Worm (Caenorhabditis elegans) whole organism, L4 larva: ENCODE data around the gene Y39A1A.21.

Experiments used
- F37D6.2 ChIP-seq: sonication (generic microtip); optimal IDR thresholded peaks from 2 replicates; lab custom pipeline; 2016; ENCODE audit warnings: mild to moderate bottlenecking, missing genetic modification characterization, missing compliant biosample characterization
- F44E2.7 ChIP-seq: fragments of 200-800 bp; sonication (Bioruptor generic); IDR thresholded peaks from 2 replicates; pipeline ENCODE4 v2.1.2; 2022; ENCODE audit warnings: missing genetic modification characterization, missing compliant biosample characterization
- T20F7.1 ChIP-seq: fragments of 200-800 bp; sonication (Bioruptor generic); optimal IDR thresholded peaks from 2 replicates; lab custom pipeline; 2018; ENCODE audit warnings: mild to moderate bottlenecking, missing genetic modification characterization, missing compliant biosample characterization
- Y105C5A.15 ChIP-seq: fragments of 200-800 bp; sonication (Bioruptor generic); IDR thresholded peaks from 2 replicates; pipeline ENCODE4 v1.3.6; 2022; ENCODE audit warnings: missing genetic modification characterization, missing compliant biosample characterization
- Y48G9A.11 ChIP-seq: fragments of 200-800 bp; sonication (Bioruptor generic); IDR thresholded peaks from 2 replicates; pipeline ENCODE4 v1.3.6; 2022; ENCODE audit warnings: missing genetic modification reagents, missing genetic modification characterization, missing compliant biosample characterization
- Y75B8A.6 ChIP-seq: fragments of 200-800 bp; sonication (Bioruptor generic); IDR thresholded peaks from 2 replicates; pipeline ENCODE4 v1.3.6; 2022; ENCODE audit warnings: missing genetic modification reagents, missing genetic modification characterization, missing compliant biosample characterization
- ZK546.5 ChIP-seq, 2 experiments: sonication (generic microtip); optimal IDR thresholded peaks; 2 replicates each; lab custom pipeline; 2017; ENCODE audit warnings: missing biosample characterization in 2 of 2, missing genetic modification characterization in 2 of 2
- arid-1 ChIP-seq: fragments of 200-800 bp; sonication (Bioruptor generic); conservative IDR thresholded peaks from 2 replicates; pipeline ENCODE4 v1.3.6; 2022; ENCODE audit warnings: missing genetic modification reagents, missing genetic modification characterization, missing compliant biosample characterization
- ces-1 ChIP-seq: fragments of 150-350 bp; sonication (generic microtip); optimal IDR thresholded peaks from 4 replicates; lab custom pipeline; 2014; ENCODE audit warnings: missing biosample characterization, missing genetic modification reagents, missing genetic modification characterization
- cey-2 ChIP-seq: sonication (generic microtip); optimal IDR thresholded peaks from 3 replicates; lab custom pipeline; 2017; ENCODE audit warnings: missing genetic modification characterization, mild to moderate bottlenecking, missing compliant biosample characterization, antibody characterized with exemption, borderline replicate concordance; ENCODE audit not compliant: insufficient read depth
- daf-12 ChIP-seq: fragments of 150-350 bp; optimal IDR thresholded peaks from 2 replicates; lab custom pipeline; 2014; ENCODE audit warnings: missing biosample characterization, missing genetic modification reagents, missing genetic modification characterization
- daf-16 ChIP-seq, 3 experiments: sonication (generic microtip); optimal IDR thresholded peaks; 2 replicates each; lab custom pipeline; 2016 to 2017; ENCODE audit warnings: missing genetic modification characterization in 3 of 3, missing genetic modification reagents in 3 of 3, mild to moderate bottlenecking in 2 of 3, missing compliant biosample characterization in 2 of 3, missing biosample characterization in 1 of 3, moderate library complexity in 1 of 3
- daf-19 ChIP-seq: fragments of 200-800 bp; sonication (Bioruptor generic); conservative IDR thresholded peaks from 2 replicates; pipeline ENCODE4 v1.3.6; 2022; ENCODE audit warnings: missing genetic modification characterization, missing compliant biosample characterization
- dmd-6 ChIP-seq: fragments of 200-800 bp; sonication (Bioruptor generic); IDR thresholded peaks from 2 replicates; pipeline ENCODE4 v1.3.6; 2022; ENCODE audit warnings: missing genetic modification reagents, missing genetic modification characterization, missing compliant biosample characterization
- dmd-9 ChIP-seq: fragments of 200-800 bp; sonication (Bioruptor generic); IDR thresholded peaks from 2 replicates; pipeline ENCODE4 v1.3.6; 2022; ENCODE audit warnings: missing genetic modification reagents, missing genetic modification characterization, missing compliant biosample characterization
- dpl-1 ChIP-seq: fragments of 150-350 bp; optimal IDR thresholded peaks from 2 replicates; lab custom pipeline; 2014; ENCODE audit warnings: missing biosample characterization, missing genetic modification reagents, missing genetic modification characterization
- duxl-1 ChIP-seq: sonication (generic microtip); optimal IDR thresholded peaks from 2 replicates; lab custom pipeline; 2016; ENCODE audit warnings: mild to moderate bottlenecking, missing genetic modification characterization, moderate library complexity, missing compliant biosample characterization; ENCODE audit not compliant: poor library complexity
- egl-27 ChIP-seq: sonication (generic microtip); optimal IDR thresholded peaks from 3 replicates; lab custom pipeline; 2017; ENCODE audit warnings: missing biosample characterization, missing genetic modification reagents, missing genetic modification characterization
- egl-43 ChIP-seq: fragments of 200-800 bp; sonication (Bioruptor generic); IDR thresholded peaks from 2 replicates; pipeline ENCODE4 v1.3.6; 2022; ENCODE audit warnings: missing genetic modification reagents, missing genetic modification characterization, missing compliant biosample characterization
- fkh-10 ChIP-seq: fragments of 150-350 bp; optimal IDR thresholded peaks from 2 replicates; lab custom pipeline; 2014; ENCODE audit warnings: missing biosample characterization, missing genetic modification reagents, missing genetic modification characterization
- hif-1 ChIP-seq, 2 experiments: sonication (generic microtip); optimal IDR thresholded peaks; 2 replicates each; lab custom pipeline; 2016 to 2017; ENCODE audit warnings: missing compliant biosample characterization in 2 of 2, missing genetic modification characterization in 2 of 2, missing genetic modification reagents in 2 of 2, missing genotype in 2 of 2, mild to moderate bottlenecking in 1 of 2
- hmg-1.1 ChIP-seq: fragments of 200-800 bp; sonication (Bioruptor generic); IDR thresholded peaks from 2 replicates; pipeline ENCODE4 v1.3.6; 2022; ENCODE audit warnings: missing genetic modification reagents, missing genetic modification characterization, missing compliant biosample characterization
- jun-1 ChIP-seq: fragments of 150-350 bp; optimal IDR thresholded peaks from 2 replicates; lab custom pipeline; 2014; ENCODE audit warnings: missing biosample characterization, missing genetic modification reagents, missing genetic modification characterization
- lin-1 ChIP-seq: fragments of 200-800 bp; sonication (Bioruptor generic); IDR thresholded peaks from 2 replicates; pipeline ENCODE4 v1.3.6; 2022; ENCODE audit warnings: missing genetic modification reagents, missing genetic modification characterization, missing compliant biosample characterization
- lin-29 ChIP-seq: fragments of 200-800 bp; sonication (Bioruptor generic); IDR thresholded peaks from 2 replicates; pipeline ENCODE4 v1.3.6; 2022; ENCODE audit warnings: missing genetic modification reagents, missing genetic modification characterization, missing compliant biosample characterization
- lin-38 ChIP-seq: fragments of 200-800 bp; sonication (Bioruptor generic); IDR thresholded peaks from 2 replicates; pipeline ENCODE4 v1.3.6; 2022; ENCODE audit warnings: missing genetic modification reagents, missing genetic modification characterization, missing compliant biosample characterization
- lin-39 ChIP-seq: fragments of 150-350 bp; optimal IDR thresholded peaks from 2 replicates; lab custom pipeline; 2014; ENCODE audit warnings: missing biosample characterization, missing genetic modification reagents, missing genetic modification characterization
- mdl-1 ChIP-seq, 2 experiments: fragments of 150-350 bp in 1 of 2; sonication (generic microtip) in 1 of 2; optimal IDR thresholded peaks; 2 replicates each; lab custom pipeline; 2014 to 2017; ENCODE audit warnings: missing biosample characterization in 2 of 2, missing genetic modification characterization in 2 of 2
- mdt-29 ChIP-seq: fragments of 200-800 bp; sonication (Bioruptor generic); IDR thresholded peaks from 2 replicates; pipeline ENCODE4 v1.3.6; 2022; ENCODE audit warnings: missing genetic modification reagents, missing genetic modification characterization, missing compliant biosample characterization
- mes-2 ChIP-seq: sonication (generic microtip); optimal IDR thresholded peaks from 2 replicates; lab custom pipeline; 2016; ENCODE audit warnings: missing genotype, mild to moderate bottlenecking, missing genetic modification characterization, missing compliant biosample characterization; ENCODE audit not compliant: poor library complexity, severe bottlenecking
- mxl-2 ChIP-seq: fragments of 200-800 bp; sonication (Bioruptor generic); conservative IDR thresholded peaks from 2 replicates; pipeline ENCODE4 v1.3.6; 2022; ENCODE audit warnings: missing genetic modification reagents, missing genetic modification characterization, missing compliant biosample characterization
- mxl-3 ChIP-seq: fragments of 200-800 bp; sonication (Bioruptor generic); optimal IDR thresholded peaks from 2 replicates; lab custom pipeline; 2018; ENCODE audit warnings: mild to moderate bottlenecking, missing genetic modification characterization, missing compliant biosample characterization
- nhr-10 ChIP-seq: fragments of 150-350 bp; optimal IDR thresholded peaks from 2 replicates; lab custom pipeline; 2014; ENCODE audit warnings: missing biosample characterization, missing genetic modification characterization
- nhr-237 ChIP-seq: sonication (generic microtip); optimal IDR thresholded peaks from 2 replicates; lab custom pipeline; 2017; ENCODE audit warnings: missing biosample characterization, missing genetic modification characterization
- nhr-6 ChIP-seq: fragments of 150-350 bp; optimal IDR thresholded peaks from 2 replicates; lab custom pipeline; 2014; ENCODE audit warnings: missing biosample characterization, missing genetic modification characterization
- nhr-76 ChIP-seq: fragments of 150-350 bp; optimal IDR thresholded peaks from 2 replicates; lab custom pipeline; 2014; ENCODE audit warnings: missing biosample characterization, missing genetic modification characterization
- pha-4 ChIP-seq, 2 experiments: fragments of 150-350 bp in 1 of 2; fragments of 200-800 bp in 1 of 2; sonication (Bioruptor generic) in 1 of 2; IDR thresholded peaks in 1 of 2; optimal IDR thresholded peaks in 1 of 2; 2 replicates each; pipeline versions ENCODE4 v1.3.6 to Lab custom; 2014 to 2022; ENCODE audit warnings: missing genetic modification characterization in 2 of 2, missing genetic modification reagents in 2 of 2, missing biosample characterization in 1 of 2, missing compliant biosample characterization in 1 of 2
- rbr-2 ChIP-seq: sonication (generic microtip); optimal IDR thresholded peaks from 2 replicates; lab custom pipeline; 2016; ENCODE audit warnings: missing genotype, missing genetic modification characterization, missing compliant biosample characterization
- saeg-2 ChIP-seq: fragments of 200-800 bp; sonication (Bioruptor generic); IDR thresholded peaks from 2 replicates; pipeline ENCODE4 v1.3.6; 2022; ENCODE audit warnings: missing genetic modification reagents, missing genetic modification characterization, missing compliant biosample characterization
- set-16 ChIP-seq: fragments of 200-800 bp; sonication (Bioruptor generic); IDR thresholded peaks from 2 replicates; pipeline ENCODE4 v1.3.6; 2022; ENCODE audit warnings: missing genetic modification reagents, missing genetic modification characterization, missing compliant biosample characterization
- snpc-1.2 ChIP-seq: fragments of 200-800 bp; sonication (Bioruptor generic); IDR thresholded peaks from 2 replicates; pipeline ENCODE4 v1.3.6; 2022; ENCODE audit warnings: missing genetic modification reagents, missing genetic modification characterization, missing compliant biosample characterization
- spr-1 ChIP-seq: sonication (generic microtip); optimal IDR thresholded peaks from 2 replicates; lab custom pipeline; 2016; ENCODE audit warnings: mild to moderate bottlenecking, missing genetic modification characterization, missing compliant biosample characterization
- spr-3 ChIP-seq: fragments of 200-800 bp; sonication (Bioruptor generic); optimal IDR thresholded peaks from 2 replicates; lab custom pipeline; 2018; ENCODE audit warnings: mild to moderate bottlenecking, missing genetic modification characterization, missing compliant biosample characterization
- tra-1 ChIP-seq: fragments of 200-800 bp; sonication (Bioruptor generic); IDR thresholded peaks from 2 replicates; pipeline ENCODE4 v1.3.6; 2022; ENCODE audit warnings: missing genetic modification reagents, missing genetic modification characterization, missing compliant biosample characterization
- unc-39 ChIP-seq: sonication (generic microtip); optimal IDR thresholded peaks from 2 replicates; lab custom pipeline; 2017; ENCODE audit warnings: missing biosample characterization, missing genetic modification characterization
- unc-62 ChIP-seq, 3 experiments: fragments of 150-350 bp in 1 of 3; sonication (generic microtip); optimal IDR thresholded peaks in 2 of 3; peaks in 1 of 3; 1 replicate in 1 of 3; 2 replicates in 2 of 3; lab custom pipeline; 2014 to 2017; ENCODE audit warnings: missing biosample characterization in 3 of 3, missing genetic modification characterization in 3 of 3, missing genetic modification reagents in 3 of 3, missing genotype in 1 of 3
- zip-2 ChIP-seq: fragments of 150-350 bp; optimal IDR thresholded peaks from 2 replicates; lab custom pipeline; 2014; ENCODE audit warnings: missing biosample characterization, missing genetic modification characterization
- ztf-11 ChIP-seq: fragments of 150-350 bp; optimal IDR thresholded peaks from 2 replicates; lab custom pipeline; 2014; ENCODE audit warnings: missing biosample characterization, missing genetic modification characterization

Y39A1A.21 gene

ce11 chrIII:10706972-10707438, at the start of gene Y39A1A.21, which contains the start of gene Y39A1A.22 (continued):
- TF ChIP-seq daf-16 (GFP tag; optimal IDR thresholded peaks at IDR 0.05; lab: Kevin White, UChicago) (peak; percentile 7 to 50), daf-16 (tag; optimal IDR thresholded peaks at IDR 0.05; lab: Kevin White, UChicago) (peak; percentile 60), unc-39 (tag; lab: Kevin White, UChicago) (no peak), ztf-11 (tag; lab: Kevin White, UChicago) (no peak), spr-3 (GFP tag; lab: Kevin White, UChicago) (peak; percentile 74), mes-2 (tag; lab: Kevin White, UChicago) (peak; percentile 84), cey-2 (tag; lab: Kevin White, UChicago) (no peak), fkh-10 (GFP tag; lab: Kevin White, UChicago) (peak; percentile 33), spr-1 (peak; percentile 62), F37D6.2 (tag; lab: Kevin White, UChicago) (peak; percentile 58), Y48G9A.11 (GFP tag; lab: Robert Waterston, UW) (0 out of 2 replicates have a peak, but pooled peaks have one; percentile 31), hif-1 (tag; optimal IDR thresholded peaks at IDR 0.05; lab: Kevin White, UChicago) (peak in 1 of 2 experiments; percentile 60), nhr-237 (no peak), lin-1 (no peak), snpc-1.2 (GFP tag; lab: Robert Waterston, UW) (no peak), zip-2 (tag; lab: Kevin White, UChicago) (peak; percentile 31), mdl-1 (tag; optimal IDR thresholded peaks at IDR 0.05; lab: Kevin White, UChicago) (peak in 1 of 2 experiments; percentile 38), dmd-9 (no peak), nhr-6 (peak; percentile 68), arid-1 (GFP tag; lab: Robert Waterston, UW) (peak; percentile 68), dpl-1 (GFP tag; lab: Kevin White, UChicago) (peak; percentile 78), egl-27 (tag; lab: Kevin White, UChicago) (no peak), lin-38 (GFP tag; lab: Robert Waterston, UW) (peak; percentile 87), lin-29 (GFP tag; lab: Robert Waterston, UW) (no peak), pha-4 (GFP tag; IDR thresholded peaks at IDR 0.05; lab: Robert Waterston, UW) (0 out of 2 replicates have a peak, but pooled peaks have one; percentile 45), pha-4 (tag; optimal IDR thresholded peaks at IDR 0.05; lab: Kevin White, UChicago) (no peak), rbr-2 (tag; lab: Kevin White, UChicago) (peak; percentile 67), mxl-3 (GFP tag; lab: Kevin White, UChicago) (no peak), saeg-2 (GFP tag; lab: Robert Waterston, UW) (0 out of 2 replicates have a peak, but pooled peaks have one; percentile 23), nhr-76 (tag; lab: Kevin White, UChicago) (no peak), hmg-1.1 (GFP tag; lab: Robert Waterston, UW) (peak; percentile 72), mdt-29 (GFP tag; lab: Robert Waterston, UW) (peak; percentile 43; the same call in 1 of the 2 replicates), duxl-1 (tag; lab: Kevin White, UChicago) (peak; percentile 44), T20F7.1 (no peak), dmd-6 (peak; percentile 80), unc-62 (GFP tag; optimal IDR thresholded peaks at IDR 0.05 in 1 of 2; lab: Kevin White, UChicago) (no peak), unc-62 (tag; optimal IDR thresholded peaks at IDR 0.05; lab: Kevin White, UChicago) (no peak), ZK546.5 (tag; optimal IDR thresholded peaks at IDR 0.05; lab: Kevin White, UChicago) (no peak), ces-1 (GFP tag; lab: Kevin White, UChicago) (no peak), lin-39 (tag; lab: Kevin White, UChicago) (no peak), egl-43 (peak; percentile 71), daf-19 (GFP tag; lab: Robert Waterston, UW) (0 out of 2 replicates have a peak, but pooled peaks have one; percentile 28), tra-1 (GFP tag; lab: Robert Waterston, UW) (peak; percentile 61; the same call in 1 of the 2 replicates), jun-1 (tag; lab: Kevin White, UChicago) (peak; percentile 38), Y75B8A.6 (no peak), nhr-10 (tag; lab: Kevin White, UChicago) (no peak), Y105C5A.15 (GFP tag; lab: Robert Waterston, UW) (no peak), daf-12 (tag; lab: Kevin White, UChicago) (no peak), set-16 (GFP tag; lab: Robert Waterston, UW) (no peak), mxl-2 (GFP tag; lab: Robert Waterston, UW) (no peak), F44E2.7 (no peak)
